Fruit fly (Drosophila melanogaster) whole organism, embryonic: ENCODE data around the gene CG15498.
A peak's percentile ranks its signal among the peaks of the same experiment; 100 is the strongest.

ENCODE experiments used
- Ada2b ChIP-seq: fragments of 200-800 bp; sonication (Bioruptor generic); IDR thresholded peaks from 2 replicates; pipeline ENCODE4 v1.3.6; 2022; ENCODE audit warnings: missing biosample characterization, missing genetic modification characterization
- Asciz ChIP-seq: fragments of 200-800 bp; sonication (Bioruptor generic); optimal IDR thresholded peaks from 2 replicates; lab custom pipeline; 2017; ENCODE audit warnings: missing biosample characterization, mild to moderate bottlenecking, missing genetic modification characterization, missing genetic modification reagents
- Bteb2 ChIP-seq: fragments of 200-800 bp; sonication (Bioruptor generic); optimal IDR thresholded peaks from 2 replicates; lab custom pipeline; 2016; ENCODE audit warnings: missing biosample characterization, missing genetic modification characterization
- CG10274 ChIP-seq: fragments of 200-800 bp; sonication (Bioruptor generic); optimal IDR thresholded peaks from 3 replicates; lab custom pipeline; 2017; ENCODE audit warnings: missing biosample characterization, mild to moderate bottlenecking, missing genetic modification characterization
- CG10462 ChIP-seq: fragments of 200-800 bp; sonication (Bioruptor generic); optimal IDR thresholded peaks from 2 replicates; lab custom pipeline; 2016; ENCODE audit warnings: missing biosample characterization, missing genetic modification characterization
- CG10959 ChIP-seq: fragments of 200-800 bp; sonication (Bioruptor generic); IDR thresholded peaks from 2 replicates; pipeline ENCODE4 v1.3.6; 2022; ENCODE audit warnings: missing biosample characterization, missing genetic modification characterization
- CG11723 ChIP-seq: fragments of 200-800 bp; sonication (Bioruptor generic); optimal IDR thresholded peaks from 2 replicates; lab custom pipeline; 2017; ENCODE audit warnings: missing biosample characterization, mild to moderate bottlenecking, missing genetic modification characterization
- CG12155 ChIP-seq: fragments of 200-800 bp; sonication (Bioruptor generic); optimal IDR thresholded peaks from 3 replicates; lab custom pipeline; 2016; ENCODE audit warnings: missing biosample characterization, missing genetic modification characterization
- CG12299 ChIP-seq: fragments of 200-800 bp; sonication (Bioruptor generic); optimal IDR thresholded peaks from 2 replicates; lab custom pipeline; 2018; ENCODE audit warnings: missing biosample characterization, mild to moderate bottlenecking, missing genetic modification characterization
- CG13123 ChIP-seq: fragments of 200-800 bp; sonication (Bioruptor generic); optimal IDR thresholded peaks from 2 replicates; lab custom pipeline; 2016; ENCODE audit warnings: missing biosample characterization, missing genetic modification characterization
- CG14667 ChIP-seq: fragments of 200-800 bp; sonication (Bioruptor generic); IDR thresholded peaks from 2 replicates; pipeline ENCODE4 v1.3.6; 2022; ENCODE audit warnings: missing biosample characterization, missing genetic modification characterization
- CG15269 ChIP-seq: fragments of 200-800 bp; sonication (Bioruptor generic); optimal IDR thresholded peaks from 2 replicates; lab custom pipeline; 2018; ENCODE audit warnings: missing biosample characterization, mild to moderate bottlenecking, missing genetic modification characterization, moderate library complexity
- CG17361 ChIP-seq: fragments of 200-800 bp; sonication (Bioruptor generic); IDR thresholded peaks from 3 replicates; pipeline ENCODE4 v1.3.6; 2022; ENCODE audit warnings: missing biosample characterization, missing genetic modification characterization
- CG17612 ChIP-seq: fragments of 200-800 bp; sonication (Bioruptor generic); IDR thresholded peaks from 2 replicates; pipeline ENCODE4 v1.3.6; 2022; ENCODE audit warnings: missing biosample characterization, missing genetic modification characterization
- CG17802 ChIP-seq: fragments of 200-800 bp; sonication (Bioruptor generic); optimal IDR thresholded peaks from 2 replicates; lab custom pipeline; 2018; ENCODE audit warnings: missing biosample characterization, mild to moderate bottlenecking, missing genetic modification characterization, moderate library complexity
- CG2116 ChIP-seq: fragments of 200-800 bp; sonication (Bioruptor generic); optimal IDR thresholded peaks from 3 replicates; lab custom pipeline; 2018; ENCODE audit warnings: missing biosample characterization, mild to moderate bottlenecking, missing genetic modification characterization
- CG2129 ChIP-seq: fragments of 200-800 bp; sonication (Bioruptor generic); IDR thresholded peaks from 2 replicates; pipeline ENCODE4 v1.3.6; 2022; ENCODE audit warnings: missing biosample characterization, missing genetic modification characterization; ENCODE audit not compliant: partially characterized antibody
- CG30020 ChIP-seq: fragments of 200-800 bp; optimal IDR thresholded peaks from 2 replicates; lab custom pipeline; 2019; ENCODE audit warnings: missing biosample characterization, mild to moderate bottlenecking, missing genetic modification characterization, moderate library complexity
- CG30431 ChIP-seq: fragments of 200-800 bp; sonication (Bioruptor generic); optimal IDR thresholded peaks from 2 replicates; lab custom pipeline; 2017; ENCODE audit warnings: missing biosample characterization, missing genetic modification characterization
- CG4820 ChIP-seq: fragments of 200-800 bp; sonication (Bioruptor generic); optimal IDR thresholded peaks from 3 replicates; lab custom pipeline; 2016; ENCODE audit warnings: missing biosample characterization, missing genetic modification characterization
- CG6683 ChIP-seq: fragments of 200-800 bp; sonication (Bioruptor generic); optimal IDR thresholded peaks from 2 replicates; lab custom pipeline; 2017; ENCODE audit warnings: missing biosample characterization, mild to moderate bottlenecking, missing genetic modification characterization, missing genetic modification reagents
- Deaf1 ChIP-seq: fragments of 200-800 bp; optimal IDR thresholded peaks from 3 replicates; lab custom pipeline; 2019; ENCODE audit warnings: missing biosample characterization, mild to moderate bottlenecking, missing genetic modification characterization, moderate library complexity
- Dfd ChIP-seq, 2 experiments: fragments of >200 bp; optimal IDR thresholded peaks; 2 replicates each; lab custom pipeline; 2017; ENCODE audit warnings: missing biosample characterization in 2 of 2, missing genetic modification characterization in 2 of 2
- Doc3 ChIP-seq: fragments of 200-800 bp; sonication (Bioruptor generic); IDR thresholded peaks from 3 replicates; pipeline ENCODE4 v1.3.6; 2022; ENCODE audit warnings: missing biosample characterization, missing genetic modification characterization; ENCODE audit not compliant: partially characterized antibody
- GATAe ChIP-seq: fragments of 200-800 bp; sonication (Bioruptor generic); conservative IDR thresholded peaks from 2 replicates; pipeline ENCODE4 v1.3.6; 2022; ENCODE audit warnings: missing biosample characterization, missing genetic modification characterization
- HLH54F ChIP-seq: fragments of 200-800 bp; sonication (Bioruptor generic); optimal IDR thresholded peaks from 3 replicates; lab custom pipeline; 2016; ENCODE audit warnings: missing biosample characterization, missing genetic modification characterization
- Hmx ChIP-seq: fragments of 200-800 bp; sonication (Bioruptor generic); optimal IDR thresholded peaks from 2 replicates; lab custom pipeline; 2016; ENCODE audit warnings: missing biosample characterization, missing genetic modification characterization
- Myb ChIP-seq: fragments of 200-800 bp; sonication (Bioruptor generic); optimal IDR thresholded peaks from 2 replicates; lab custom pipeline; 2016; ENCODE audit warnings: missing biosample characterization, missing genetic modification characterization
- NC2α ChIP-seq: fragments of 200-800 bp; sonication (Bioruptor generic); optimal IDR thresholded peaks from 2 replicates; lab custom pipeline; 2016; ENCODE audit warnings: missing biosample characterization, missing genetic modification characterization
- NC2β ChIP-seq: fragments of 200-800 bp; sonication (Bioruptor generic); optimal IDR thresholded peaks from 2 replicates; lab custom pipeline; 2016; ENCODE audit warnings: missing biosample characterization, missing genetic modification characterization
- Oli ChIP-seq: fragments of 200-800 bp; sonication (Bioruptor generic); optimal IDR thresholded peaks from 2 replicates; lab custom pipeline; 2018; ENCODE audit warnings: missing biosample characterization, mild to moderate bottlenecking, missing genetic modification characterization, moderate library complexity
- Optix ChIP-seq: fragments of 200-800 bp; sonication (Bioruptor generic); IDR thresholded peaks from 3 replicates; pipeline ENCODE4 v1.3.6; 2022; ENCODE audit warnings: missing biosample characterization, missing genetic modification characterization
- Rx ChIP-seq: fragments of 200-800 bp; sonication (Bioruptor generic); IDR thresholded peaks from 2 replicates; pipeline ENCODE4 v1.3.6; 2022; ENCODE audit warnings: missing biosample characterization, missing genetic modification characterization
- Sry-β ChIP-seq: fragments of 200-800 bp; sonication (Bioruptor generic); optimal IDR thresholded peaks from 2 replicates; lab custom pipeline; 2018; ENCODE audit warnings: missing biosample characterization, mild to moderate bottlenecking, missing genetic modification characterization, moderate library complexity
- Trl ChIP-seq, 3 experiments: fragments of >200 bp in 2 of 3; fragments of 200-800 bp in 1 of 3; sonication (Bioruptor generic) in 1 of 3; optimal IDR thresholded peaks; 2 replicates in 1 of 3; 3 replicates in 2 of 3; lab custom pipeline; 2016 to 2017; ENCODE audit warnings: missing biosample characterization in 1 of 3, missing genetic modification characterization in 1 of 3
- YL-1 ChIP-seq: fragments of 200-800 bp; sonication (Bioruptor generic); optimal IDR thresholded peaks from 3 replicates; lab custom pipeline; 2017; ENCODE audit warnings: missing biosample characterization, mild to moderate bottlenecking, missing genetic modification characterization
- cad ChIP-seq: fragments of >200 bp; optimal IDR thresholded peaks from 2 replicates; lab custom pipeline; 2017; ENCODE audit warnings: missing biosample characterization, missing genetic modification characterization
- crol ChIP-seq: fragments of 200-800 bp; sonication (Bioruptor generic); IDR thresholded peaks from 2 replicates; pipeline ENCODE4 v1.3.6; 2022; ENCODE audit warnings: missing biosample characterization, missing genetic modification characterization
- da ChIP-seq: fragments of 200-800 bp; sonication (Bioruptor generic); optimal IDR thresholded peaks from 2 replicates; lab custom pipeline; 2016; ENCODE audit warnings: missing biosample characterization, missing genetic modification characterization
- en ChIP-seq: fragments of 200-800 bp; sonication (Bioruptor generic); optimal IDR thresholded peaks from 2 replicates; lab custom pipeline; 2016; ENCODE audit warnings: missing biosample characterization, missing genetic modification characterization
- fd3F ChIP-seq: fragments of 200-800 bp; sonication (Bioruptor generic); optimal IDR thresholded peaks from 2 replicates; lab custom pipeline; 2018; ENCODE audit warnings: missing biosample characterization, mild to moderate bottlenecking, missing genetic modification characterization, moderate library complexity
- gt ChIP-seq: fragments of 200-800 bp; sonication (Bioruptor generic); IDR thresholded peaks from 2 replicates; pipeline ENCODE4 v1.3.6; 2022; ENCODE audit warnings: missing biosample characterization, missing genetic modification characterization
- kni ChIP-seq: fragments of 200-800 bp; sonication (Bioruptor generic); optimal IDR thresholded peaks from 3 replicates; lab custom pipeline; 2017; ENCODE audit warnings: mild to moderate bottlenecking, missing biosample characterization, missing genetic modification reagents, missing genetic modification characterization
- pita ChIP-seq: fragments of 200-800 bp; sonication (Bioruptor generic); optimal IDR thresholded peaks from 2 replicates; lab custom pipeline; 2017; ENCODE audit warnings: missing biosample characterization, mild to moderate bottlenecking, missing genetic modification characterization
- row ChIP-seq: fragments of 200-800 bp; sonication (Bioruptor generic); IDR thresholded peaks from 3 replicates; pipeline ENCODE4 v1.3.6; 2022; ENCODE audit warnings: missing biosample characterization, missing genetic modification characterization
- sens ChIP-seq: fragments of 200-800 bp; sonication (Bioruptor generic); peaks from one replicate; lab custom pipeline; 2016; ENCODE audit warnings: missing biosample characterization, missing genetic modification characterization
- stwl ChIP-seq: fragments of 200-800 bp; sonication (Bioruptor generic); optimal IDR thresholded peaks from 3 replicates; lab custom pipeline; 2018; ENCODE audit warnings: missing biosample characterization, mild to moderate bottlenecking, missing genetic modification characterization, moderate library complexity
- tin ChIP-seq: fragments of 200-800 bp; sonication (Bioruptor generic); optimal IDR thresholded peaks from 3 replicates; lab custom pipeline; 2016; ENCODE audit warnings: missing biosample characterization, missing genetic modification characterization
- tio ChIP-seq: fragments of 200-800 bp; sonication (Bioruptor generic); optimal IDR thresholded peaks from 2 replicates; lab custom pipeline; 2017; ENCODE audit warnings: missing biosample characterization, missing genetic modification characterization, inconsistent platforms
- twi ChIP-seq: fragments of 200-800 bp; optimal IDR thresholded peaks from 2 replicates; lab custom pipeline; 2019; ENCODE audit warnings: missing biosample characterization, mild to moderate bottlenecking, missing genetic modification characterization, moderate library complexity

Gene CG15498

dm6 chr3R:21589500-21590202, 20.7 kb upstream of the CG15498 start (continued):
- TF ChIP-seq Rx (GFP tag; lab: Robert Waterston, UW) = no peak
- TF ChIP-seq gt = no peak
- no peak for TF ChIP-seq CG2116 (GFP tag; lab: Kevin White, UChicago)
- TF ChIP-seq CG30431 (GFP tag; lab: Kevin White, UChicago) = no peak
- TF ChIP-seq Sry-β (GFP tag; lab: Kevin White, UChicago) = no peak
- TF ChIP-seq Dfd (GFP tag; optimal IDR thresholded peaks at IDR 0.05; lab: Kevin White, UChicago) = peak; percentile 26 to 83
- TF ChIP-seq tio (GFP tag; lab: Kevin White, UChicago) = no peak
- peak; percentile 67 for TF ChIP-seq stwl (tag; lab: Kevin White, UChicago)
- no peak for TF ChIP-seq CG17802 (tag; lab: Kevin White, UChicago)
- TF ChIP-seq CG17612 (GFP tag; lab: Robert Waterston, UW) = no peak
- no peak for TF ChIP-seq CG2129
- peak; percentile 34 to 62 for TF ChIP-seq Trl (optimal IDR thresholded peaks at IDR 0.05; lab: Kevin White, UChicago)
- TF ChIP-seq Trl (GFP tag; optimal IDR thresholded peaks at IDR 0.05; lab: Kevin White, UChicago) = no peak
- peak; percentile 57; the same call in 2 of the 3 replicates for TF ChIP-seq row
- TF ChIP-seq tin (GFP tag; lab: Kevin White, UChicago) = peak; percentile 36
- no peak for TF ChIP-seq CG6683 (GFP tag; lab: Kevin White, UChicago)
- no peak for TF ChIP-seq en (GFP tag; lab: Kevin White, UChicago)
- TF ChIP-seq cad = peak; percentile 21
- 0 out of 3 replicates have a peak, but pooled peaks have one; percentile 18 for TF ChIP-seq CG17361
- TF ChIP-seq CG10274 (GFP tag; lab: Kevin White, UChicago) = no peak
- no peak for TF ChIP-seq CG4820 (GFP tag; lab: Kevin White, UChicago)
- peak; percentile 48 for TF ChIP-seq Oli
- no peak for TF ChIP-seq Optix (GFP tag; lab: Robert Waterston, UW)
- no peak for TF ChIP-seq Myb (GFP tag; lab: Kevin White, UChicago)
- TF ChIP-seq GATAe (GFP tag; lab: Robert Waterston, UW) = no peak
- no peak for TF ChIP-seq CG30020 (tag; lab: Kevin White, UChicago)
- TF ChIP-seq Hmx (GFP tag; lab: Kevin White, UChicago) = no peak
- peak; percentile 18; the same call in 1 of the 2 replicates for TF ChIP-seq crol (GFP tag; lab: Robert Waterston, UW)
- TF ChIP-seq NC2α (GFP tag; lab: Kevin White, UChicago) = no peak
- TF ChIP-seq CG14667 (GFP tag; lab: Robert Waterston, UW) = no peak
- TF ChIP-seq CG13123 = no peak
- TF ChIP-seq fd3F (GFP tag; lab: Kevin White, UChicago) = peak; percentile 16
- no peak for TF ChIP-seq CG11723
- peak; percentile 10 for TF ChIP-seq Deaf1 (tag; lab: Kevin White, UChicago)
- peak; percentile 88 for TF ChIP-seq twi (tag; lab: Kevin White, UChicago)
- TF ChIP-seq CG10959 (GFP tag; lab: Robert Waterston, UW) = peak; percentile 65
- peak; percentile 13 for TF ChIP-seq CG12155 (GFP tag; lab: Kevin White, UChicago)
- no peak for TF ChIP-seq pita (GFP tag; lab: Kevin White, UChicago)
- TF ChIP-seq YL-1 (GFP tag; lab: Kevin White, UChicago) = no peak
- no peak for TF ChIP-seq HLH54F (GFP tag; lab: Kevin White, UChicago)
- no peak for TF ChIP-seq da (GFP tag; lab: Kevin White, UChicago)
- no peak for TF ChIP-seq CG10462 (GFP tag; lab: Kevin White, UChicago)
- peak; percentile 85 for TF ChIP-seq sens (GFP tag; lab: Kevin White, UChicago)
- no peak for TF ChIP-seq CG12299 (tag; lab: Kevin White, UChicago)
- TF ChIP-seq Asciz (GFP tag; lab: Kevin White, UChicago) = peak; percentile 28
- no peak for TF ChIP-seq Bteb2 (GFP tag; lab: Kevin White, UChicago)
- TF ChIP-seq Ada2b (GFP tag; lab: Robert Waterston, UW) = peak; percentile 45; the same call in 1 of the 2 replicates
- TF ChIP-seq kni = no peak
- no peak for TF ChIP-seq Doc3
- no peak for TF ChIP-seq NC2β (GFP tag; lab: Kevin White, UChicago)
- peak; percentile 27 for TF ChIP-seq CG15269 (tag; lab: Kevin White, UChicago)
